Fruit fly (Drosophila melanogaster) whole organism, embryonic: Measurements from ENCODE around the gene Atpalpha.

Experiments
- B-H2 ChIP-seq: fragments of 200-800 bp; sonication (Bioruptor generic); optimal IDR thresholded peaks from 2 replicates; lab custom pipeline; 2018; ENCODE audit warnings: missing biosample characterization, mild to moderate bottlenecking, missing genetic modification characterization
- CG10366 ChIP-seq: fragments of 200-800 bp; sonication (Bioruptor generic); IDR thresholded peaks from 2 replicates; pipeline ENCODE4 v1.3.6; 2022; ENCODE audit warnings: missing biosample characterization, missing genetic modification characterization
- CG10543 ChIP-seq: fragments of 200-800 bp; sonication (Bioruptor generic); optimal IDR thresholded peaks from 3 replicates; lab custom pipeline; 2017; ENCODE audit warnings: missing biosample characterization, mild to moderate bottlenecking, missing genetic modification characterization, moderate library complexity
- CG11093 ChIP-seq: fragments of 200-800 bp; sonication (Bioruptor generic); IDR thresholded peaks from 3 replicates; pipeline ENCODE4 v1.3.6; 2022; ENCODE audit warnings: missing biosample characterization, missing genetic modification characterization
- CG11504 ChIP-seq: fragments of 200-800 bp; sonication (Bioruptor generic); optimal IDR thresholded peaks from 3 replicates; lab custom pipeline; 2019; ENCODE audit warnings: missing biosample characterization, mild to moderate bottlenecking, missing genetic modification characterization, moderate library complexity
- CG12769 ChIP-seq: fragments of 200-800 bp; sonication (Bioruptor generic); optimal IDR thresholded peaks from 2 replicates; lab custom pipeline; 2019; ENCODE audit warnings: missing biosample characterization, mild to moderate bottlenecking, missing genetic modification characterization, moderate library complexity
- CG13424 ChIP-seq: fragments of 200-800 bp; sonication (Bioruptor generic); optimal IDR thresholded peaks from 2 replicates; lab custom pipeline; 2019; ENCODE audit warnings: missing biosample characterization, mild to moderate bottlenecking, missing genetic modification characterization, moderate library complexity
- CG13894 ChIP-seq: fragments of 200-800 bp; sonication (Bioruptor generic); optimal IDR thresholded peaks from 3 replicates; lab custom pipeline; 2018; ENCODE audit warnings: missing biosample characterization, mild to moderate bottlenecking, missing genetic modification characterization, moderate library complexity
- CG17361 ChIP-seq: fragments of 200-800 bp; sonication (Bioruptor generic); IDR thresholded peaks from 3 replicates; pipeline ENCODE4 v1.3.6; 2022; ENCODE audit warnings: missing biosample characterization, missing genetic modification characterization
- CG17385 ChIP-seq: fragments of 200-800 bp; sonication (Bioruptor generic); optimal IDR thresholded peaks from 3 replicates; lab custom pipeline; 2018; ENCODE audit warnings: missing biosample characterization, mild to moderate bottlenecking, missing genetic modification characterization
- CG18599 ChIP-seq: fragments of 200-800 bp; sonication (Bioruptor generic); optimal IDR thresholded peaks from 3 replicates; lab custom pipeline; 2017; ENCODE audit warnings: missing biosample characterization, missing genetic modification characterization, mild to moderate bottlenecking, moderate library complexity, missing genetic modification reagents
- CG2120 ChIP-seq: fragments of 200-800 bp; sonication (Bioruptor generic); optimal IDR thresholded peaks from 3 replicates; lab custom pipeline; 2016; ENCODE audit warnings: missing biosample characterization, missing genetic modification characterization
- CG2678 ChIP-seq: fragments of 200-800 bp; sonication (Bioruptor generic); optimal IDR thresholded peaks from 3 replicates; lab custom pipeline; 2019; ENCODE audit warnings: missing biosample characterization, mild to moderate bottlenecking, missing genetic modification characterization, moderate library complexity
- CG3838 ChIP-seq: fragments of 200-800 bp; sonication (Bioruptor generic); optimal IDR thresholded peaks from 3 replicates; lab custom pipeline; 2016; ENCODE audit warnings: missing biosample characterization, missing genetic modification characterization
- CG4424 ChIP-seq: fragments of 200-800 bp; sonication (Bioruptor generic); optimal IDR thresholded peaks from 3 replicates; lab custom pipeline; 2016; ENCODE audit warnings: missing biosample characterization, missing genetic modification characterization
- CG9817 ChIP-seq: fragments of 200-800 bp; sonication (Bioruptor generic); optimal IDR thresholded peaks from 2 replicates; lab custom pipeline; 2018; ENCODE audit warnings: missing biosample characterization, mild to moderate bottlenecking, missing genetic modification characterization, moderate library complexity
- D ChIP-seq, 2 experiments: fragments of 200-800 bp in 1 of 2; fragments of >200 bp in 1 of 2; sonication (Bioruptor generic) in 1 of 2; optimal IDR thresholded peaks; 2 replicates in 1 of 2; 3 replicates in 1 of 2; lab custom pipeline; 2017; ENCODE audit warnings: mild to moderate bottlenecking in 1 of 2, missing biosample characterization in 1 of 2, missing genetic modification characterization in 1 of 2, missing genetic modification reagents in 1 of 2
- Deaf1 ChIP-seq: fragments of 200-800 bp; optimal IDR thresholded peaks from 3 replicates; lab custom pipeline; 2019; ENCODE audit warnings: missing biosample characterization, mild to moderate bottlenecking, missing genetic modification characterization, moderate library complexity
- Dip3 ChIP-seq: fragments of 200-800 bp; sonication (Bioruptor generic); optimal IDR thresholded peaks from 3 replicates; lab custom pipeline; 2016; ENCODE audit warnings: missing biosample characterization, missing genetic modification characterization
- Gsc ChIP-seq: fragments of 200-800 bp; sonication (Bioruptor generic); IDR thresholded peaks from 2 replicates; pipeline ENCODE4 v1.3.6; 2022; ENCODE audit warnings: missing biosample characterization, missing genetic modification characterization
- Hand ChIP-seq: fragments of 200-800 bp; sonication (Bioruptor generic); optimal IDR thresholded peaks from 2 replicates; lab custom pipeline; 2017; ENCODE audit warnings: mild to moderate bottlenecking, missing biosample characterization, missing genetic modification reagents, missing genetic modification characterization
- Hsf ChIP-seq: fragments of 200-800 bp; sonication (Bioruptor generic); optimal IDR thresholded peaks from 3 replicates; lab custom pipeline; 2016; ENCODE audit warnings: missing biosample characterization, missing genetic modification characterization
- Jarid2 ChIP-seq: fragments of 200-800 bp; sonication (Bioruptor generic); optimal IDR thresholded peaks from 3 replicates; lab custom pipeline; 2017; ENCODE audit warnings: mild to moderate bottlenecking, missing biosample characterization, missing genetic modification reagents, missing genetic modification characterization
- Lim3 ChIP-seq: fragments of 200-800 bp; sonication (Bioruptor generic); IDR thresholded peaks from 2 replicates; pipeline ENCODE4 v1.3.6; 2022; ENCODE audit warnings: missing biosample characterization, missing genetic modification characterization
- MBD-R2 ChIP-seq: fragments of 200-800 bp; sonication (Bioruptor generic); IDR thresholded peaks from 2 replicates; pipeline ENCODE4 v1.3.6; 2022; ENCODE audit warnings: missing biosample characterization, missing genetic modification characterization
- Med ChIP-seq: fragments of 200-800 bp; sonication (Bioruptor generic); peaks from one replicate; lab custom pipeline; 2016; ENCODE audit warnings: missing biosample characterization, missing genetic modification characterization, mild to moderate bottlenecking, inconsistent platforms, moderate library complexity
- NC2β ChIP-seq: fragments of 200-800 bp; sonication (Bioruptor generic); optimal IDR thresholded peaks from 2 replicates; lab custom pipeline; 2016; ENCODE audit warnings: missing biosample characterization, missing genetic modification characterization
- Trl ChIP-seq, 3 experiments: fragments of >200 bp in 2 of 3; fragments of 200-800 bp in 1 of 3; sonication (Bioruptor generic) in 1 of 3; optimal IDR thresholded peaks; 2 replicates in 1 of 3; 3 replicates in 2 of 3; lab custom pipeline; 2016 to 2017; ENCODE audit warnings: missing biosample characterization in 1 of 3, missing genetic modification characterization in 1 of 3
- Xrp1 ChIP-seq: fragments of 200-800 bp; sonication (Bioruptor generic); IDR thresholded peaks from 2 replicates; pipeline ENCODE4 v1.3.6; 2022; ENCODE audit warnings: missing biosample characterization, missing genetic modification characterization
- abd-A ChIP-seq: fragments of 200-800 bp; sonication (Bioruptor generic); optimal IDR thresholded peaks from 3 replicates; lab custom pipeline; 2019; ENCODE audit warnings: missing biosample characterization, mild to moderate bottlenecking, missing genetic modification characterization, moderate library complexity
- amos ChIP-seq: fragments of 200-800 bp; sonication (Bioruptor generic); IDR thresholded peaks from 2 replicates; pipeline ENCODE4 v1.3.6; 2022; ENCODE audit warnings: missing biosample characterization, missing genetic modification characterization; ENCODE audit not compliant: partially characterized antibody
- cas ChIP-seq: fragments of 200-800 bp; sonication (Bioruptor generic); IDR thresholded peaks from 2 replicates; pipeline ENCODE4 v1.3.6; 2022; ENCODE audit warnings: missing biosample characterization, missing genetic modification characterization
- dan ChIP-seq: fragments of 200-800 bp; sonication (Bioruptor generic); IDR thresholded peaks from 2 replicates; pipeline ENCODE4 v1.3.6; 2022; ENCODE audit warnings: missing biosample characterization, missing genetic modification characterization
- dpn ChIP-seq, 2 experiments: fragments of 200-800 bp; sonication (Bioruptor generic); optimal IDR thresholded peaks; 3 replicates each; lab custom pipeline; 2016; ENCODE audit warnings: missing biosample characterization in 2 of 2, missing genetic modification characterization in 2 of 2
- dysf ChIP-seq: fragments of 200-800 bp; sonication (Bioruptor generic); IDR thresholded peaks from 3 replicates; pipeline ENCODE4 v1.3.6; 2022; ENCODE audit warnings: missing biosample characterization, missing genetic modification characterization
- eve ChIP-seq, 2 experiments: fragments of >200 bp; optimal IDR thresholded peaks; 2 replicates each; lab custom pipeline; 2017; ENCODE audit warnings: missing biosample characterization in 2 of 2, missing genetic modification characterization in 2 of 2
- fd3F ChIP-seq: fragments of 200-800 bp; sonication (Bioruptor generic); optimal IDR thresholded peaks from 2 replicates; lab custom pipeline; 2018; ENCODE audit warnings: missing biosample characterization, mild to moderate bottlenecking, missing genetic modification characterization, moderate library complexity
- gem ChIP-seq: fragments of 200-800 bp; sonication (Bioruptor generic); optimal IDR thresholded peaks from 2 replicates; lab custom pipeline; 2019; ENCODE audit warnings: missing biosample characterization, mild to moderate bottlenecking, missing genetic modification characterization, moderate library complexity
- grau ChIP-seq: fragments of 200-800 bp; optimal IDR thresholded peaks from 3 replicates; lab custom pipeline; 2019; ENCODE audit warnings: missing biosample characterization, mild to moderate bottlenecking, missing genetic modification characterization, moderate library complexity
- jigr1 ChIP-seq: fragments of 200-800 bp; sonication (Bioruptor generic); IDR thresholded peaks from 3 replicates; pipeline ENCODE4 v1.3.6; 2022; ENCODE audit warnings: missing biosample characterization, missing genetic modification characterization
- kah ChIP-seq: fragments of 200-800 bp; sonication (Bioruptor generic); optimal IDR thresholded peaks from 2 replicates; lab custom pipeline; 2018; ENCODE audit warnings: missing biosample characterization, mild to moderate bottlenecking, missing genetic modification characterization
- lilli ChIP-seq: fragments of 200-800 bp; sonication (Bioruptor generic); optimal IDR thresholded peaks from 3 replicates; lab custom pipeline; 2016; ENCODE audit warnings: missing biosample characterization, missing genetic modification characterization
- onecut ChIP-seq: fragments of 200-800 bp; sonication (Bioruptor generic); IDR thresholded peaks from 2 replicates; pipeline ENCODE4 v1.3.6; 2022; ENCODE audit warnings: missing biosample characterization, missing genetic modification characterization
- sens ChIP-seq: fragments of 200-800 bp; sonication (Bioruptor generic); peaks from one replicate; lab custom pipeline; 2016; ENCODE audit warnings: missing biosample characterization, missing genetic modification characterization
- slbo ChIP-seq: fragments of 200-800 bp; sonication (Bioruptor generic); IDR thresholded peaks from 2 replicates; pipeline ENCODE4 v1.3.6; 2022; ENCODE audit warnings: missing biosample characterization, missing genetic modification characterization
- slou ChIP-seq: fragments of 200-800 bp; sonication (Bioruptor generic); optimal IDR thresholded peaks from 3 replicates; lab custom pipeline; 2016; ENCODE audit warnings: missing biosample characterization, missing genetic modification characterization
- tin ChIP-seq: fragments of 200-800 bp; sonication (Bioruptor generic); optimal IDR thresholded peaks from 3 replicates; lab custom pipeline; 2016; ENCODE audit warnings: missing biosample characterization, missing genetic modification characterization
- trh ChIP-seq: fragments of 200-800 bp; sonication (Bioruptor generic); optimal IDR thresholded peaks from 2 replicates; lab custom pipeline; 2016; ENCODE audit warnings: missing biosample characterization, missing genetic modification characterization
- zfh1 ChIP-seq: fragments of 200-800 bp; sonication (Bioruptor generic); IDR thresholded peaks from 3 replicates; pipeline ENCODE4 v1.3.6; 2022; ENCODE audit warnings: missing biosample characterization, missing genetic modification characterization

Atpalpha gene

DNA sequence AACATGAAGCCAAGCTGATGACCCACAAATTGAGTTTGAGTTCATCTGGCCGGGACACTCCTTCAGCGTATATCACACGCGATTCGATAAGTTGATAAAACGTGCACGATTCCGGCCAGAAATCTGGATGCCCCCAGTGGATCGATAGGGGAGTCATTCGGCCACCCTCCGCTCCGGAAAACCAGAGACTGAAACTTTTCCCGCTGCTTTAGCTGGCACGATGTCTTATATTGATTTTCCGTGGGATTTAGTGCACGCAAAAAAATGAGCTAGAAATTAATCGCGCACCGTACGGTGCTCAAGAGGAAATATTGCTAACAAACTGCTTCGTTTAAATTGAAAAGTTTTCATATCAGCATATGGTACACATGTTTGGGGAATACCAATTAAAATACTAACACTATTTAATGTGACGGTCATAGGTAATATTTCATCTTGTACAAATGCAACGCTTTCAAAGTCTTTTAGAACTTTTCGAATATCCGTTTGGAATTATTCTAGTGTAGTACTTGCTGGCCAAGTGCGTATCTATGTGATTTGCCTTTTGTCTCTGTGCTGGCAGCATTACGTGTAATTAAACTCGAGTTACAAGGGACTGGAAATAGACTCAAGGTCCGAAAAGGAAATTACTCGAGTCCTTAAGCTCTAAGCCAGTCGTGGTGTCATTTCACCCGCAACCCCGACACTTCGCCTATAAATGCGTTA is 7.6 kb downstream of the Atpalpha start (continued):
- TF ChIP-seq cas (no peak), dpn (GFP tag; optimal IDR thresholded peaks at IDR 0.05; lab: Kevin White, UChicago) (peak in 1 of 2 experiments; percentile 9), Deaf1 (tag; lab: Kevin White, UChicago) (no peak), lilli (GFP tag; lab: Kevin White, UChicago) (peak; percentile 6), kah (GFP tag; lab: Kevin White, UChicago) (no peak), MBD-R2 (GFP tag; lab: Robert Waterston, UW) (peak; percentile 9; the same call in 1 of the 2 replicates), B-H2 (GFP tag; lab: Kevin White, UChicago) (no peak), CG13894 (peak; percentile 88), Hand (GFP tag; lab: Kevin White, UChicago) (peak; percentile 44), CG13424 (tag; lab: Kevin White, UChicago) (peak; percentile 22), CG2678 (peak; percentile 45), CG4424 (GFP tag; lab: Kevin White, UChicago) (no peak), Trl (optimal IDR thresholded peaks at IDR 0.05; lab: Kevin White, UChicago) (no peak), Trl (GFP tag; optimal IDR thresholded peaks at IDR 0.05; lab: Kevin White, UChicago) (no peak), CG10543 (GFP tag; lab: Kevin White, UChicago) (no peak), dysf (GFP tag; lab: Robert Waterston, UW) (peak; percentile 24; the same call in 1 of the 3 replicates), eve (GFP tag; optimal IDR thresholded peaks at IDR 0.05; lab: Kevin White, UChicago) (peak in 1 of 2 experiments; percentile 68), zfh1 (no peak), dan (GFP tag; lab: Robert Waterston, UW) (no peak), tin (no peak), Med (GFP tag; lab: Kevin White, UChicago) (peak; percentile 85), CG17385 (GFP tag; lab: Kevin White, UChicago) (peak; percentile 0), CG2120 (GFP tag; lab: Kevin White, UChicago) (peak; percentile 51), Lim3 (GFP tag; lab: Robert Waterston, UW) (no peak), CG9817 (tag; lab: Kevin White, UChicago) (no peak), Xrp1 (GFP tag; lab: Robert Waterston, UW) (no peak), trh (GFP tag; lab: Kevin White, UChicago) (no peak), abd-A (tag; lab: Kevin White, UChicago) (no peak), CG12769 (tag; lab: Kevin White, UChicago) (peak; percentile 7), D (optimal IDR thresholded peaks at IDR 0.05; lab: Kevin White, UChicago) (no peak), D (GFP tag; optimal IDR thresholded peaks at IDR 0.05; lab: Kevin White, UChicago) (no peak), gem (peak; percentile 23), CG11093 (GFP tag; lab: Robert Waterston, UW) (0 out of 3 replicates have a peak, but pooled peaks have one; percentile 24), CG10366 (GFP tag; lab: Robert Waterston, UW) (no peak), CG11504 (tag; lab: Kevin White, UChicago) (peak; percentile 1), jigr1 (GFP tag; lab: Robert Waterston, UW) (no peak), CG3838 (GFP tag; lab: Kevin White, UChicago) (no peak), CG18599 (GFP tag; lab: Kevin White, UChicago) (peak; percentile 50), Dip3 (no peak), grau (tag; lab: Kevin White, UChicago) (peak; percentile 20), onecut (GFP tag; lab: Robert Waterston, UW) (peak; percentile 95), Gsc (GFP tag; lab: Robert Waterston, UW) (no peak), NC2β (GFP tag; lab: Kevin White, UChicago) (no peak), Hsf (GFP tag; lab: Kevin White, UChicago) (no peak), amos (GFP tag; lab: Robert Waterston, UW) (no peak), slbo (GFP tag; lab: Robert Waterston, UW) (0 out of 2 replicates have a peak, but pooled peaks have one; percentile 3), sens (peak; percentile 65), slou (GFP tag; lab: Kevin White, UChicago) (no peak), CG17361 (no peak), Jarid2 (GFP tag; lab: Kevin White, UChicago) (no peak), fd3F (GFP tag; lab: Kevin White, UChicago) (no peak)
